Fruit fly (Drosophila melanogaster): Measurements from ENCODE around the gene LysS.

DNA sequence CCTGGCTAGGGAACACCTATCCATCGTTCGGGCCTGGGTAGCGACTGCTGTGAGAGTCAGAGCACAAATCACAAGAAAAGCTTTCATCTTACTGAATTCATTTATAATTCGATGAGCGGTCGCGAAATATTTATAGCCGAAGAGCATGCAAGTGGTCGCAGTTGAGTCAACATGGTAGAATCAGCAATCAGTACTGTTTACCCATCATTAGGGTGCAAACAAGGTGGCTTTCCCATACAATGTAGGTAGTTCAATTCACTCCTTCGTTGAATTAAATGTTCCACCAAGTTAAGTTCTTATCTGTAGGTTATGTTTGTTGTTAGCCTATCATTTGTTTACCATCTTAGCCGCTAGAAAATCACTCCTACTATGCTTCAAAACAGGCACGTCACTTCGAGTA lies 9.0 kb upstream of the LysS start, which contains the start of gene LysP:
- TF ChIP-seq EcR (GFP tag; optimal IDR thresholded peaks at IDR 0.05) (no peak), Dll (optimal IDR thresholded peaks at IDR 0.05) (no peak), pan (optimal IDR thresholded peaks at IDR 0.05) (no peak), psq (optimal IDR thresholded peaks at IDR 0.05) (no peak)

All from whole organism.